Fruit fly (Drosophila melanogaster) whole organism, embryonic: ENCODE measurements around the gene CheA75a.

Source experiments
- Antp ChIP-seq: fragments of 200-800 bp; sonication (Bioruptor generic); optimal IDR thresholded peaks from 3 replicates; lab custom pipeline; 2016; ENCODE audit warnings: missing biosample characterization, missing genetic modification characterization
- Asciz ChIP-seq: fragments of 200-800 bp; sonication (Bioruptor generic); optimal IDR thresholded peaks from 2 replicates; lab custom pipeline; 2017; ENCODE audit warnings: missing biosample characterization, mild to moderate bottlenecking, missing genetic modification characterization, missing genetic modification reagents
- B-H1 ChIP-seq: fragments of 200-800 bp; sonication (Bioruptor generic); IDR thresholded peaks from 3 replicates; pipeline ENCODE4 v1.3.6; 2022; ENCODE audit warnings: missing biosample characterization, missing genetic modification characterization
- CG1024 ChIP-seq: fragments of 200-800 bp; sonication (Bioruptor generic); IDR thresholded peaks from 2 replicates; pipeline ENCODE4 v1.3.6; 2022; ENCODE audit warnings: missing biosample characterization, missing genetic modification characterization
- CG10366 ChIP-seq: fragments of 200-800 bp; sonication (Bioruptor generic); IDR thresholded peaks from 2 replicates; pipeline ENCODE4 v1.3.6; 2022; ENCODE audit warnings: missing biosample characterization, missing genetic modification characterization
- CG12219 ChIP-seq: fragments of 200-800 bp; sonication (Bioruptor generic); optimal IDR thresholded peaks from 3 replicates; lab custom pipeline; 2018; ENCODE audit warnings: missing biosample characterization, mild to moderate bottlenecking, missing genetic modification characterization
- CG13123 ChIP-seq: fragments of 200-800 bp; sonication (Bioruptor generic); optimal IDR thresholded peaks from 2 replicates; lab custom pipeline; 2016; ENCODE audit warnings: missing biosample characterization, missing genetic modification characterization
- CG13894 ChIP-seq: fragments of 200-800 bp; sonication (Bioruptor generic); optimal IDR thresholded peaks from 3 replicates; lab custom pipeline; 2018; ENCODE audit warnings: missing biosample characterization, mild to moderate bottlenecking, missing genetic modification characterization, moderate library complexity
- CG15073 ChIP-seq: fragments of 200-800 bp; sonication (Bioruptor generic); optimal IDR thresholded peaks from 2 replicates; lab custom pipeline; 2016; ENCODE audit warnings: missing biosample characterization, missing genetic modification characterization
- CG15696 ChIP-seq: fragments of 200-800 bp; sonication (Bioruptor generic); optimal IDR thresholded peaks from 2 replicates; lab custom pipeline; 2019; ENCODE audit warnings: missing biosample characterization, mild to moderate bottlenecking, missing genetic modification characterization, moderate library complexity
- CG17328 ChIP-seq: fragments of 200-800 bp; sonication (Bioruptor generic); IDR thresholded peaks from 2 replicates; pipeline ENCODE4 v1.3.6; 2022; ENCODE audit warnings: missing biosample characterization, missing genetic modification characterization
- CG2202 ChIP-seq: fragments of 200-800 bp; sonication (Bioruptor generic); optimal IDR thresholded peaks from 2 replicates; lab custom pipeline; 2018; ENCODE audit warnings: missing biosample characterization, mild to moderate bottlenecking, missing genetic modification characterization
- CG3065 ChIP-seq: fragments of 200-800 bp; sonication (Bioruptor generic); optimal IDR thresholded peaks from 2 replicates; lab custom pipeline; 2016; ENCODE audit warnings: missing biosample characterization, missing genetic modification characterization
- CG4730 ChIP-seq: fragments of 200-800 bp; sonication (Bioruptor generic); IDR thresholded peaks from 2 replicates; pipeline ENCODE4 v1.3.6; 2022; ENCODE audit warnings: missing biosample characterization, missing genetic modification characterization
- CG6175 ChIP-seq: fragments of 200-800 bp; sonication (Bioruptor generic); IDR thresholded peaks from 3 replicates; pipeline ENCODE4 v1.3.6; 2022; ENCODE audit warnings: missing biosample characterization, missing genetic modification characterization
- CG6272 ChIP-seq: fragments of 200-800 bp; sonication (Bioruptor generic); IDR thresholded peaks from 2 replicates; pipeline ENCODE4 v1.3.6; 2022; ENCODE audit warnings: missing biosample characterization, missing genetic modification characterization
- CTCF ChIP-seq: fragments of 200-800 bp; sonication (Bioruptor generic); optimal IDR thresholded peaks from 2 replicates; lab custom pipeline; 2017; ENCODE audit warnings: missing biosample characterization, mild to moderate bottlenecking, missing genetic modification characterization, moderate library complexity
- D ChIP-seq, 2 experiments: fragments of 200-800 bp in 1 of 2; fragments of >200 bp in 1 of 2; sonication (Bioruptor generic) in 1 of 2; optimal IDR thresholded peaks; 2 replicates in 1 of 2; 3 replicates in 1 of 2; lab custom pipeline; 2017; ENCODE audit warnings: mild to moderate bottlenecking in 1 of 2, missing biosample characterization in 1 of 2, missing genetic modification characterization in 1 of 2, missing genetic modification reagents in 1 of 2
- D19B ChIP-seq: fragments of 200-800 bp; sonication (Bioruptor generic); optimal IDR thresholded peaks from 2 replicates; lab custom pipeline; 2017; ENCODE audit warnings: missing biosample characterization, mild to moderate bottlenecking, missing genetic modification characterization
- Dad ChIP-seq: fragments of 200-800 bp; sonication (Bioruptor generic); optimal IDR thresholded peaks from 3 replicates; lab custom pipeline; 2016; ENCODE audit warnings: missing biosample characterization, missing genetic modification characterization
- ERR ChIP-seq: fragments of 200-800 bp; sonication (Bioruptor generic); optimal IDR thresholded peaks from 2 replicates; lab custom pipeline; 2016; ENCODE audit warnings: missing biosample characterization, missing genetic modification characterization
- Fer2 ChIP-seq: fragments of 200-800 bp; sonication (Bioruptor generic); optimal IDR thresholded peaks from 2 replicates; lab custom pipeline; 2018; ENCODE audit warnings: missing biosample characterization, mild to moderate bottlenecking, missing genetic modification characterization, moderate library complexity
- Gsc ChIP-seq: fragments of 200-800 bp; sonication (Bioruptor generic); IDR thresholded peaks from 2 replicates; pipeline ENCODE4 v1.3.6; 2022; ENCODE audit warnings: missing biosample characterization, missing genetic modification characterization
- H15 ChIP-seq: fragments of 200-800 bp; sonication (Bioruptor generic); IDR thresholded peaks from 3 replicates; pipeline ENCODE4 v1.3.6; 2022; ENCODE audit warnings: missing biosample characterization, missing genetic modification characterization
- HHEX ChIP-seq: fragments of 200-800 bp; sonication (Bioruptor generic); optimal IDR thresholded peaks from 3 replicates; lab custom pipeline; 2017; ENCODE audit warnings: missing biosample characterization, mild to moderate bottlenecking, missing genetic modification characterization, missing genetic modification reagents
- HmgZ ChIP-seq: fragments of 200-800 bp; sonication (Bioruptor generic); optimal IDR thresholded peaks from 2 replicates; lab custom pipeline; 2018; ENCODE audit warnings: missing biosample characterization, mild to moderate bottlenecking, missing genetic modification characterization
- Hr39 ChIP-seq: fragments of >200 bp; optimal IDR thresholded peaks from 2 replicates; lab custom pipeline; 2017
- Hsf ChIP-seq: fragments of 200-800 bp; sonication (Bioruptor generic); optimal IDR thresholded peaks from 3 replicates; lab custom pipeline; 2016; ENCODE audit warnings: missing biosample characterization, missing genetic modification characterization
- Mad ChIP-seq: fragments of 200-800 bp; sonication (Bioruptor generic); optimal IDR thresholded peaks from 2 replicates; lab custom pipeline; 2016; ENCODE audit warnings: missing biosample characterization, missing genetic modification characterization
- NfI ChIP-seq: fragments of 200-800 bp; sonication (Bioruptor generic); optimal IDR thresholded peaks from 3 replicates; lab custom pipeline; 2018; ENCODE audit warnings: missing biosample characterization, mild to moderate bottlenecking, missing genetic modification characterization, moderate library complexity
- Poxn ChIP-seq: fragments of 200-800 bp; sonication (Bioruptor generic); IDR thresholded peaks from 2 replicates; pipeline ENCODE4 v1.3.6; 2022; ENCODE audit warnings: missing biosample characterization, missing genetic modification characterization
- Tbp ChIP-seq: fragments of >200 bp; optimal IDR thresholded peaks from 2 replicates; lab custom pipeline; 2018; ENCODE audit warnings: missing biosample characterization, missing genetic modification characterization
- Trl ChIP-seq, 3 experiments: fragments of >200 bp in 2 of 3; fragments of 200-800 bp in 1 of 3; sonication (Bioruptor generic) in 1 of 3; optimal IDR thresholded peaks; 2 replicates in 1 of 3; 3 replicates in 2 of 3; lab custom pipeline; 2016 to 2017; ENCODE audit warnings: missing biosample characterization in 1 of 3, missing genetic modification characterization in 1 of 3
- ap ChIP-seq: fragments of 200-800 bp; sonication (Bioruptor generic); IDR thresholded peaks from 2 replicates; pipeline ENCODE4 v1.3.6; 2022; ENCODE audit warnings: missing biosample characterization, missing genetic modification characterization
- ara ChIP-seq: fragments of 200-800 bp; sonication (Bioruptor generic); IDR thresholded peaks from 2 replicates; pipeline ENCODE4 v1.3.6; 2022; ENCODE audit warnings: missing biosample characterization, missing genetic modification characterization
- bcd ChIP-seq: fragments of 200-800 bp; sonication (Bioruptor generic); optimal IDR thresholded peaks from 2 replicates; lab custom pipeline; 2017; ENCODE audit warnings: missing biosample characterization, mild to moderate bottlenecking, missing genetic modification characterization
- btn ChIP-seq: fragments of 200-800 bp; sonication (Bioruptor generic); optimal IDR thresholded peaks from 2 replicates; lab custom pipeline; 2016; ENCODE audit warnings: missing biosample characterization, missing genetic modification characterization
- cg ChIP-seq: fragments of 200-800 bp; sonication (Bioruptor generic); optimal IDR thresholded peaks from 3 replicates; lab custom pipeline; 2019; ENCODE audit warnings: missing biosample characterization, mild to moderate bottlenecking, missing genetic modification characterization, moderate library complexity
- chif ChIP-seq, 2 experiments: fragments of 200-800 bp; sonication (Bioruptor generic); optimal IDR thresholded peaks; 3 replicates each; lab custom pipeline; 2016; ENCODE audit warnings: missing biosample characterization in 2 of 2, missing genetic modification characterization in 2 of 2
- disco-r ChIP-seq: fragments of 200-800 bp; sonication (Bioruptor generic); optimal IDR thresholded peaks from 2 replicates; lab custom pipeline; 2016; ENCODE audit warnings: missing biosample characterization, missing genetic modification characterization
- dmrt11E ChIP-seq: fragments of 200-800 bp; sonication (Bioruptor generic); optimal IDR thresholded peaks from 3 replicates; lab custom pipeline; 2018; ENCODE audit warnings: missing biosample characterization, mild to moderate bottlenecking, missing genetic modification characterization, moderate library complexity
- exex ChIP-seq: fragments of 200-800 bp; sonication (Bioruptor generic); optimal IDR thresholded peaks from 4 replicates; lab custom pipeline; 2018; ENCODE audit warnings: missing biosample characterization, mild to moderate bottlenecking, missing genetic modification characterization, moderate library complexity
- hb ChIP-seq: fragments of 200-800 bp; sonication (Bioruptor generic); IDR thresholded peaks from 3 replicates; pipeline ENCODE4 v1.3.6; 2022; ENCODE audit warnings: missing biosample characterization, missing genetic modification characterization; ENCODE audit not compliant: partially characterized antibody
- kah ChIP-seq: fragments of 200-800 bp; sonication (Bioruptor generic); optimal IDR thresholded peaks from 2 replicates; lab custom pipeline; 2018; ENCODE audit warnings: missing biosample characterization, mild to moderate bottlenecking, missing genetic modification characterization
- otp ChIP-seq: fragments of 200-800 bp; sonication (Bioruptor generic); IDR thresholded peaks from 3 replicates; pipeline ENCODE4, ENCODE4 v1.3.6; 2022; ENCODE audit warnings: missing biosample characterization, missing genetic modification characterization
- pzg ChIP-seq: fragments of 200-800 bp; sonication (Bioruptor generic); optimal IDR thresholded peaks from 3 replicates; lab custom pipeline; 2018; ENCODE audit warnings: missing biosample characterization, mild to moderate bottlenecking, missing genetic modification characterization, moderate library complexity
- schlank ChIP-seq: fragments of 200-800 bp; sonication (Bioruptor generic); optimal IDR thresholded peaks from 2 replicates; lab custom pipeline; 2018; ENCODE audit warnings: missing biosample characterization, mild to moderate bottlenecking, missing genetic modification characterization
- tgo ChIP-seq: fragments of 200-800 bp; sonication (Bioruptor generic); IDR thresholded peaks from 3 replicates; pipeline ENCODE4 v1.3.6; 2022; ENCODE audit warnings: missing biosample characterization, missing genetic modification characterization
- tin ChIP-seq: fragments of 200-800 bp; sonication (Bioruptor generic); optimal IDR thresholded peaks from 3 replicates; lab custom pipeline; 2016; ENCODE audit warnings: missing biosample characterization, missing genetic modification characterization
- tna ChIP-seq: fragments of 200-800 bp; sonication (Bioruptor generic); IDR thresholded peaks from 2 replicates; pipeline ENCODE4 v1.3.6; 2022; ENCODE audit warnings: missing biosample characterization, missing genetic modification characterization; ENCODE audit not compliant: partially characterized antibody
- usp ChIP-seq: fragments of >200 bp; optimal IDR thresholded peaks from 2 replicates; lab custom pipeline; 2017; ENCODE audit warnings: missing biosample characterization, missing genetic modification characterization
- wdn ChIP-seq: fragments of 200-800 bp; sonication (Bioruptor generic); IDR thresholded peaks from 2 replicates; pipeline ENCODE4 v1.3.6; 2022; ENCODE audit warnings: missing biosample characterization, missing genetic modification characterization
- zfh2 ChIP-seq: fragments of 200-800 bp; sonication (Bioruptor generic); optimal IDR thresholded peaks from 2 replicates; lab custom pipeline; 2016; ENCODE audit warnings: missing biosample characterization, missing genetic modification characterization

The CheA75a gene

dm6 chr3L:18274188-18274587 lies 22.3 kb downstream of the CheA75a start (continued):
- TF ChIP-seq Mad (GFP tag; lab: Kevin White, UChicago): no peak
- peak; percentile 4 for TF ChIP-seq Hsf (GFP tag; lab: Kevin White, UChicago)
- no peak for TF ChIP-seq tgo (GFP tag; lab: Robert Waterston, UW)
- no peak for TF ChIP-seq Fer2 (tag; lab: Kevin White, UChicago)
- TF ChIP-seq usp: no peak
- no peak for TF ChIP-seq HmgZ
- no peak for TF ChIP-seq exex
- no peak for TF ChIP-seq pzg
- no peak for TF ChIP-seq hb (GFP tag; lab: Robert Waterston, UW)
- TF ChIP-seq ERR: no peak
- no peak for TF ChIP-seq CG4730 (GFP tag; lab: Robert Waterston, UW)
- TF ChIP-seq H15 (GFP tag; lab: Robert Waterston, UW): no peak
- no peak for TF ChIP-seq HHEX (GFP tag; lab: Kevin White, UChicago)
- no peak for TF ChIP-seq CG6175 (GFP tag; lab: Robert Waterston, UW)
- no peak for TF ChIP-seq B-H1 (GFP tag; lab: Robert Waterston, UW)
- TF ChIP-seq CTCF (GFP tag; lab: Kevin White, UChicago): no peak
- no peak for TF ChIP-seq Gsc (GFP tag; lab: Robert Waterston, UW)
- TF ChIP-seq ap (GFP tag; lab: Robert Waterston, UW): no peak
- no peak for TF ChIP-seq bcd (GFP tag; lab: Kevin White, UChicago)
- TF ChIP-seq CG12219: peak; percentile 5
- no peak for TF ChIP-seq CG13123 (GFP tag; lab: Kevin White, UChicago)
- TF ChIP-seq NfI (GFP tag; lab: Kevin White, UChicago): no peak
- no peak for TF ChIP-seq btn (GFP tag; lab: Kevin White, UChicago)
- TF ChIP-seq wdn (GFP tag; lab: Robert Waterston, UW): no peak
- no peak for TF ChIP-seq Trl (optimal IDR thresholded peaks at IDR 0.05; lab: Kevin White, UChicago)
- TF ChIP-seq Trl (GFP tag; optimal IDR thresholded peaks at IDR 0.05; lab: Kevin White, UChicago): no peak
- TF ChIP-seq Asciz (GFP tag; lab: Kevin White, UChicago): no peak
- TF ChIP-seq dmrt11E (tag; lab: Kevin White, UChicago): peak; percentile 71
- no peak for TF ChIP-seq CG2202
- TF ChIP-seq cg (GFP tag; lab: Kevin White, UChicago): no peak
- peak; percentile 68 for TF ChIP-seq ara
- TF ChIP-seq CG13894 (tag; lab: Kevin White, UChicago): no peak
- peak; percentile 66; the same call in 1 of the 3 replicates for TF ChIP-seq otp (GFP tag; lab: Robert Waterston, UW)
- TF ChIP-seq tin (GFP tag; lab: Kevin White, UChicago): no peak
- TF ChIP-seq schlank (tag; lab: Kevin White, UChicago): no peak
- TF ChIP-seq tna (GFP tag; lab: Robert Waterston, UW): no peak
- no peak for TF ChIP-seq Antp (GFP tag; lab: Kevin White, UChicago)
- TF ChIP-seq CG17328 (GFP tag; lab: Robert Waterston, UW): peak; percentile 71
- TF ChIP-seq Poxn (GFP tag; lab: Robert Waterston, UW): no peak
- no peak for TF ChIP-seq disco-r (GFP tag; lab: Kevin White, UChicago)
- TF ChIP-seq CG15696 (tag; lab: Kevin White, UChicago): peak; percentile 73
- no peak for TF ChIP-seq zfh2 (GFP tag; lab: Kevin White, UChicago)
- no peak for TF ChIP-seq Tbp
- no peak for TF ChIP-seq CG1024 (GFP tag; lab: Robert Waterston, UW)
- no peak for TF ChIP-seq Dad
- no peak for TF ChIP-seq CG15073
- no peak for TF ChIP-seq CG3065 (GFP tag; lab: Kevin White, UChicago)
- TF ChIP-seq CG10366 (GFP tag; lab: Robert Waterston, UW): no peak
- no peak for TF ChIP-seq chif (GFP tag; optimal IDR thresholded peaks at IDR 0.05; lab: Kevin White, UChicago)
- no peak for TF ChIP-seq Hr39 (lab: Kevin White, UChicago)
- no peak for TF ChIP-seq kah
- no peak for TF ChIP-seq D19B (GFP tag; lab: Kevin White, UChicago)
- TF ChIP-seq D (optimal IDR thresholded peaks at IDR 0.05; lab: Kevin White, UChicago): no peak
- no peak for TF ChIP-seq D (GFP tag; optimal IDR thresholded peaks at IDR 0.05; lab: Kevin White, UChicago)
- no peak for TF ChIP-seq CG6272 (GFP tag; lab: Robert Waterston, UW)
